Fruit fly (Drosophila melanogaster) whole organism, prepupa: ENCODE data around the gene JMJD7.
A peak's percentile ranks its signal among the peaks of the same experiment; 100 is the strongest.

Source experiments
- Blimp-1 ChIP-seq: fragments of 200-800 bp; sonication (Bioruptor generic); optimal IDR thresholded peaks from 3 replicates; lab custom pipeline; 2017; ENCODE audit warnings: missing biosample characterization, missing genetic modification characterization, mild to moderate bottlenecking, moderate library complexity, missing genetic modification reagents
- CG10669 ChIP-seq: fragments of 200-800 bp; sonication (Bioruptor generic); optimal IDR thresholded peaks from 3 replicates; lab custom pipeline; 2018; ENCODE audit warnings: missing biosample characterization, mild to moderate bottlenecking, missing genetic modification characterization, moderate library complexity
- CG11294 ChIP-seq: fragments of 200-800 bp; sonication (Bioruptor generic); IDR thresholded peaks from 2 replicates; pipeline ENCODE4 v1.3.6; 2022; ENCODE audit warnings: missing biosample characterization, missing genetic modification characterization
- CG11762 ChIP-seq: fragments of 200-800 bp; sonication (Bioruptor generic); optimal IDR thresholded peaks from 3 replicates; lab custom pipeline; 2016; ENCODE audit warnings: missing biosample characterization, missing genetic modification characterization; ENCODE audit not compliant: insufficient read depth
- CG11902 ChIP-seq: fragments of 200-800 bp; sonication (Bioruptor generic); optimal IDR thresholded peaks from 3 replicates; lab custom pipeline; 2016; ENCODE audit warnings: missing biosample characterization, missing genetic modification characterization
- CG15336 ChIP-seq: fragments of 200-800 bp; sonication (Bioruptor generic); IDR thresholded peaks from 2 replicates; pipeline ENCODE4 v1.3.6; 2022; ENCODE audit warnings: missing biosample characterization, missing genetic modification characterization
- CG1621 ChIP-seq: fragments of 200-800 bp; sonication (Bioruptor generic); optimal IDR thresholded peaks from 3 replicates; lab custom pipeline; 2018; ENCODE audit warnings: missing biosample characterization, mild to moderate bottlenecking, missing genetic modification characterization
- CG16779 ChIP-seq: fragments of 200-800 bp; sonication (Bioruptor generic); optimal IDR thresholded peaks from 3 replicates; lab custom pipeline; 2017; ENCODE audit warnings: missing biosample characterization, mild to moderate bottlenecking, missing genetic modification characterization
- CG3032 ChIP-seq: fragments of 200-800 bp; optimal IDR thresholded peaks from 2 replicates; lab custom pipeline; 2019; ENCODE audit warnings: missing biosample characterization, mild to moderate bottlenecking, missing genetic modification characterization, moderate library complexity
- CG31627 ChIP-seq: fragments of 200-800 bp; sonication (Bioruptor generic); optimal IDR thresholded peaks from 3 replicates; lab custom pipeline; 2016; ENCODE audit warnings: missing biosample characterization, missing genetic modification characterization
- CG32006 ChIP-seq: fragments of 200-800 bp; sonication (Bioruptor generic); optimal IDR thresholded peaks from 3 replicates; lab custom pipeline; 2017; ENCODE audit warnings: missing biosample characterization, mild to moderate bottlenecking, missing genetic modification characterization
- CG34406 ChIP-seq: fragments of 200-800 bp; sonication (Bioruptor generic); optimal IDR thresholded peaks from 3 replicates; lab custom pipeline; 2016; ENCODE audit warnings: missing biosample characterization, missing genetic modification characterization
- CG3919 ChIP-seq: fragments of 200-800 bp; sonication (Bioruptor generic); optimal IDR thresholded peaks from 3 replicates; lab custom pipeline; 2016; ENCODE audit warnings: missing biosample characterization, missing genetic modification characterization
- CG6163 ChIP-seq: fragments of 200-800 bp; sonication (Bioruptor generic); IDR thresholded peaks from 3 replicates; pipeline ENCODE4 v1.3.6; 2022; ENCODE audit warnings: missing biosample characterization, missing genetic modification characterization
- CG6276 ChIP-seq: fragments of 200-800 bp; sonication (Bioruptor generic); optimal IDR thresholded peaks from 2 replicates; lab custom pipeline; 2017; ENCODE audit warnings: missing biosample characterization, mild to moderate bottlenecking, missing genetic modification characterization
- CG6792 ChIP-seq: fragments of 200-800 bp; sonication (Bioruptor generic); optimal IDR thresholded peaks from 3 replicates; lab custom pipeline; 2016; ENCODE audit warnings: missing biosample characterization, missing genetic modification characterization
- CG6808 ChIP-seq: fragments of 200-800 bp; sonication (Bioruptor generic); optimal IDR thresholded peaks from 3 replicates; lab custom pipeline; 2017; ENCODE audit warnings: missing biosample characterization, missing genetic modification characterization, mild to moderate bottlenecking, moderate library complexity, missing genetic modification reagents
- CG8119 ChIP-seq: fragments of 200-800 bp; sonication (Bioruptor generic); IDR thresholded peaks from 3 replicates; pipeline ENCODE4 v1.3.6; 2022; ENCODE audit warnings: missing biosample characterization, missing genetic modification characterization
- CG8319 ChIP-seq: fragments of 200-800 bp; sonication (Bioruptor generic); optimal IDR thresholded peaks from 3 replicates; lab custom pipeline; 2016; ENCODE audit warnings: missing biosample characterization, missing genetic modification characterization
- CG8632 ChIP-seq: fragments of 200-800 bp; sonication (Bioruptor generic); optimal IDR thresholded peaks from 3 replicates; lab custom pipeline; 2016; ENCODE audit warnings: missing biosample characterization, missing genetic modification characterization
- CG9139 ChIP-seq: fragments of 200-800 bp; sonication (Bioruptor generic); optimal IDR thresholded peaks from 3 replicates; lab custom pipeline; 2017; ENCODE audit warnings: missing biosample characterization, mild to moderate bottlenecking, missing genetic modification characterization
- Eip75B ChIP-seq: fragments of 200-800 bp; sonication (Bioruptor generic); optimal IDR thresholded peaks from 3 replicates; lab custom pipeline; 2016; ENCODE audit warnings: missing biosample characterization, missing genetic modification characterization
- Eip78C ChIP-seq: fragments of 200-800 bp; sonication (Bioruptor generic); peaks from one replicate; lab custom pipeline; 2016; ENCODE audit warnings: missing biosample characterization, missing genetic modification characterization
- Ets21C ChIP-seq: fragments of 200-800 bp; sonication (Bioruptor generic); optimal IDR thresholded peaks from 3 replicates; lab custom pipeline; 2016; ENCODE audit warnings: missing biosample characterization, missing genetic modification characterization
- Ets96B ChIP-seq: fragments of 200-800 bp; optimal IDR thresholded peaks from 2 replicates; lab custom pipeline; 2019; ENCODE audit warnings: missing biosample characterization, mild to moderate bottlenecking, missing genetic modification characterization, moderate library complexity
- Gug ChIP-seq: fragments of 200-800 bp; sonication (Bioruptor generic); IDR thresholded peaks from 2 replicates; pipeline ENCODE4 v1.3.6; 2022; ENCODE audit warnings: missing biosample characterization, missing genetic modification characterization
- Hr38 ChIP-seq: sonication (Bioruptor generic); optimal IDR thresholded peaks from 2 replicates; lab custom pipeline; 2016; ENCODE audit warnings: missing biosample characterization, missing genetic modification characterization
- Hr39 ChIP-seq: fragments of 200-800 bp; sonication (Bioruptor generic); optimal IDR thresholded peaks from 2 replicates; lab custom pipeline; 2016; ENCODE audit warnings: missing biosample characterization, missing genetic modification characterization
- Lpt ChIP-seq: fragments of 200-800 bp; sonication (Bioruptor generic); optimal IDR thresholded peaks from 3 replicates; lab custom pipeline; 2016; ENCODE audit warnings: missing biosample characterization, missing genetic modification characterization
- Met ChIP-seq: fragments of 200-800 bp; sonication (Bioruptor generic); optimal IDR thresholded peaks from 3 replicates; lab custom pipeline; 2016; ENCODE audit warnings: missing biosample characterization, missing genetic modification characterization
- OdsH ChIP-seq: fragments of 200-800 bp; sonication (Bioruptor generic); optimal IDR thresholded peaks from 3 replicates; lab custom pipeline; 2016; ENCODE audit warnings: missing biosample characterization, missing genetic modification characterization
- Sox102F ChIP-seq: fragments of 200-800 bp; sonication (Bioruptor generic); optimal IDR thresholded peaks from 2 replicates; lab custom pipeline; 2016; ENCODE audit warnings: missing biosample characterization, mild to moderate bottlenecking, missing genetic modification characterization
- Sox14 ChIP-seq: fragments of 200-800 bp; sonication (Bioruptor generic); optimal IDR thresholded peaks from 3 replicates; lab custom pipeline; 2016; ENCODE audit warnings: missing biosample characterization, missing genetic modification characterization
- Sox15 ChIP-seq: fragments of 200-800 bp; sonication (Bioruptor generic); optimal IDR thresholded peaks from 3 replicates; lab custom pipeline; 2016; ENCODE audit warnings: missing biosample characterization, missing genetic modification characterization
- achi ChIP-seq: fragments of 200-800 bp; sonication (Bioruptor generic); optimal IDR thresholded peaks from 3 replicates; lab custom pipeline; 2016; ENCODE audit warnings: missing biosample characterization, missing genetic modification characterization
- acj6 ChIP-seq: fragments of 200-800 bp; sonication (Bioruptor generic); optimal IDR thresholded peaks from 3 replicates; lab custom pipeline; 2016; ENCODE audit warnings: missing biosample characterization, missing genetic modification characterization
- cyc ChIP-seq: fragments of 200-800 bp; sonication (Bioruptor generic); optimal IDR thresholded peaks from 3 replicates; lab custom pipeline; 2016; ENCODE audit warnings: missing biosample characterization, missing genetic modification characterization
- dac ChIP-seq: fragments of 200-800 bp; sonication (Bioruptor generic); optimal IDR thresholded peaks from 2 replicates; lab custom pipeline; 2017; ENCODE audit warnings: missing biosample characterization, mild to moderate bottlenecking, missing genetic modification characterization
- dsx ChIP-seq: fragments of 200-800 bp; optimal IDR thresholded peaks from 3 replicates; lab custom pipeline; 2019; ENCODE audit warnings: missing biosample characterization, mild to moderate bottlenecking, missing genetic modification characterization, moderate library complexity; ENCODE audit not compliant: poor library complexity, severe bottlenecking
- esn ChIP-seq: fragments of 200-800 bp; sonication (Bioruptor generic); optimal IDR thresholded peaks from 2 replicates; lab custom pipeline; 2016; ENCODE audit warnings: missing biosample characterization, mild to moderate bottlenecking, missing genetic modification characterization, moderate library complexity
- fd85E ChIP-seq: fragments of 200-800 bp; sonication (Bioruptor generic); optimal IDR thresholded peaks from 3 replicates; lab custom pipeline; 2016; ENCODE audit warnings: missing biosample characterization, missing genetic modification characterization
- lz ChIP-seq: fragments of 200-800 bp; sonication (Bioruptor generic); optimal IDR thresholded peaks from 3 replicates; lab custom pipeline; 2016; ENCODE audit warnings: missing biosample characterization, missing genetic modification characterization
- net ChIP-seq: fragments of 200-800 bp; sonication (Bioruptor generic); optimal IDR thresholded peaks from 3 replicates; lab custom pipeline; 2016; ENCODE audit warnings: missing biosample characterization, missing genetic modification characterization
- pdm3 ChIP-seq: fragments of 200-800 bp; sonication (Bioruptor generic); optimal IDR thresholded peaks from 3 replicates; lab custom pipeline; 2016; ENCODE audit warnings: missing biosample characterization, missing genetic modification characterization
- salr ChIP-seq, 2 experiments: fragments of 200-800 bp; sonication (Bioruptor generic); optimal IDR thresholded peaks; 3 replicates each; lab custom pipeline; 2016 to 2018; ENCODE audit warnings: missing biosample characterization in 2 of 2, missing genetic modification characterization in 2 of 2, mild to moderate bottlenecking in 1 of 2
- ss ChIP-seq, 2 experiments: fragments of 200-800 bp; sonication (Bioruptor generic); optimal IDR thresholded peaks; 2 replicates in 1 of 2; 3 replicates in 1 of 2; lab custom pipeline; 2017 to 2018; ENCODE audit warnings: mild to moderate bottlenecking in 2 of 2, missing biosample characterization in 2 of 2, missing genetic modification characterization in 2 of 2, moderate library complexity in 1 of 2
- svp ChIP-seq: fragments of 200-800 bp; sonication (Bioruptor generic); peaks from one replicate; lab custom pipeline; 2016; ENCODE audit warnings: missing biosample characterization, missing genetic modification characterization
- topi ChIP-seq: fragments of 200-800 bp; sonication (Bioruptor generic); optimal IDR thresholded peaks from 3 replicates; lab custom pipeline; 2016; ENCODE audit warnings: missing biosample characterization, missing genetic modification characterization
- vri ChIP-seq: fragments of 200-800 bp; sonication (Bioruptor generic); optimal IDR thresholded peaks from 3 replicates; lab custom pipeline; 2016; ENCODE audit warnings: missing biosample characterization, mild to moderate bottlenecking, missing genetic modification characterization

JMJD7 gene

dm6 chr3L:13452281-13452680 is 2.2 kb upstream of the JMJD7 start (continued):
- TF ChIP-seq CG9139 (GFP tag; lab: Kevin White, UChicago) (no peak), CG16779 (no peak), CG8119 (GFP tag; lab: Robert Waterston, UW) (0 out of 3 replicates have a peak, but pooled peaks have one; percentile 30), pdm3 (peak; percentile 36), Lpt (no peak), CG6163 (GFP tag; lab: Robert Waterston, UW) (0 out of 3 replicates have a peak, but pooled peaks have one; percentile 19), net (peak; percentile 17), fd85E (GFP tag; lab: Kevin White, UChicago) (no peak), CG6808 (GFP tag; lab: Kevin White, UChicago) (no peak), topi (GFP tag; lab: Kevin White, UChicago) (no peak), lz (GFP tag; lab: Kevin White, UChicago) (no peak), CG32006 (peak; percentile 70), CG11294 (peak; percentile 12; the same call in 1 of the 2 replicates)

dm6 chr3L:13451562-13451961 is 1.5 kb upstream of the JMJD7 start:
- peak; percentile 1 for TF ChIP-seq Sox14 (GFP tag; lab: Kevin White, UChicago)
- TF ChIP-seq CG8119 (GFP tag; lab: Robert Waterston, UW), result peak; percentile 59; the same call in 2 of the 3 replicates
- peak; percentile 5 for TF ChIP-seq CG8632 (GFP tag; lab: Kevin White, UChicago)
- no peak for TF ChIP-seq Ets96B (tag; lab: Kevin White, UChicago)
- TF ChIP-seq CG10669 (GFP tag; lab: Kevin White, UChicago), result no peak
- no peak for TF ChIP-seq CG8319
- peak; percentile 48; the same call in 1 of the 2 replicates for TF ChIP-seq CG11294
- TF ChIP-seq dac, result peak; percentile 23
- TF ChIP-seq CG16779, result no peak
- TF ChIP-seq fd85E (GFP tag; lab: Kevin White, UChicago), result no peak
- no peak for TF ChIP-seq Eip75B
- 0 out of 3 replicates have a peak, but pooled peaks have one; percentile 13 for TF ChIP-seq CG6163 (GFP tag; lab: Robert Waterston, UW)
- peak; percentile 16 for TF ChIP-seq lz (GFP tag; lab: Kevin White, UChicago)
- TF ChIP-seq CG31627 (GFP tag; lab: Kevin White, UChicago), result peak; percentile 46
- TF ChIP-seq achi (GFP tag; lab: Kevin White, UChicago), result peak; percentile 28
- TF ChIP-seq esn, result no peak
- TF ChIP-seq Eip78C, result peak; percentile 64
- peak; percentile 46 for TF ChIP-seq OdsH (GFP tag; lab: Kevin White, UChicago)
- TF ChIP-seq cyc, result peak; percentile 21
- TF ChIP-seq CG1621 (tag; lab: Kevin White, UChicago), result no peak
- TF ChIP-seq CG3919 (GFP tag; lab: Kevin White, UChicago), result peak; percentile 25
- peak; percentile 44 for TF ChIP-seq Hr39 (GFP tag; lab: Kevin White, UChicago)
- TF ChIP-seq CG9139 (GFP tag; lab: Kevin White, UChicago), result no peak
- TF ChIP-seq Met (GFP tag; lab: Kevin White, UChicago), result no peak
- peak in 1 of 2 experiments; percentile 37 for TF ChIP-seq salr (GFP tag; optimal IDR thresholded peaks at IDR 0.05; lab: Kevin White, UChicago)
- TF ChIP-seq Sox102F (GFP tag; lab: Kevin White, UChicago), result peak; percentile 23
- TF ChIP-seq CG11762 (GFP tag; lab: Kevin White, UChicago), result peak; percentile 7
- peak; percentile 60 for TF ChIP-seq CG6276 (GFP tag; lab: Kevin White, UChicago)
- peak; percentile 19 for TF ChIP-seq Lpt
- no peak for TF ChIP-seq Hr38 (GFP tag; lab: Kevin White, UChicago)
- peak; percentile 36 for TF ChIP-seq vri
- 0 out of 2 replicates have a peak, but pooled peaks have one; percentile 19 for TF ChIP-seq Gug (GFP tag; lab: Robert Waterston, UW)
- no peak for TF ChIP-seq Sox15 (GFP tag; lab: Kevin White, UChicago)
- no peak for TF ChIP-seq Ets21C (GFP tag; lab: Kevin White, UChicago)
- TF ChIP-seq CG3032 (tag; lab: Kevin White, UChicago), result no peak
- TF ChIP-seq ss (GFP tag; optimal IDR thresholded peaks at IDR 0.05; lab: Kevin White, UChicago), result no peak
- peak; percentile 24 for TF ChIP-seq CG34406
- TF ChIP-seq CG11902 (GFP tag; lab: Kevin White, UChicago), result no peak
- no peak for TF ChIP-seq CG6792 (GFP tag; lab: Kevin White, UChicago)
- peak; percentile 82 for TF ChIP-seq svp (GFP tag; lab: Kevin White, UChicago)
- peak; percentile 21 for TF ChIP-seq acj6
- TF ChIP-seq CG15336, result peak; percentile 77
- TF ChIP-seq dsx (GFP tag; lab: Kevin White, UChicago), result no peak
- TF ChIP-seq Blimp-1 (GFP tag; lab: Kevin White, UChicago), result no peak
